Worm (Caenorhabditis elegans) whole organism, early embryonic: ENCODE measurements around the gene F53F8.7.
A peak's percentile ranks its signal among the peaks of the same experiment; 100 is the strongest.

ENCODE experiments used
- B0310.2 ChIP-seq: sonication (generic microtip); optimal IDR thresholded peaks from 2 replicates; lab custom pipeline; 2016; ENCODE audit warnings: mild to moderate bottlenecking, missing genetic modification characterization, missing compliant biosample characterization
- F13C5.2 ChIP-seq: sonication (generic microtip); optimal IDR thresholded peaks from 2 replicates; lab custom pipeline; 2017; ENCODE audit warnings: mild to moderate bottlenecking, missing genetic modification characterization, inconsistent platforms, missing compliant biosample characterization
- aly-1 ChIP-seq: sonication (generic microtip); optimal IDR thresholded peaks from 2 replicates; lab custom pipeline; 2016; ENCODE audit warnings: missing genetic modification characterization, missing compliant biosample characterization
- ama-1 ChIP-seq: fragments of 150-350 bp; optimal IDR thresholded peaks from 2 replicates; lab custom pipeline; 2014
- ceh-13 ChIP-seq: fragments of 200-800 bp; sonication (Bioruptor generic); optimal IDR thresholded peaks from 2 replicates; lab custom pipeline; 2018; ENCODE audit warnings: mild to moderate bottlenecking, missing genetic modification characterization, missing compliant biosample characterization
- ceh-36 ChIP-seq: sonication (generic microtip); optimal IDR thresholded peaks from 2 replicates; lab custom pipeline; 2016; ENCODE audit warnings: missing genetic modification characterization, inconsistent platforms, missing compliant biosample characterization
- ets-7 ChIP-seq: sonication (generic microtip); optimal IDR thresholded peaks from 2 replicates; lab custom pipeline; 2016; ENCODE audit warnings: missing genotype, missing genetic modification characterization, missing compliant biosample characterization
- flt-1 ChIP-seq: fragments of 200-800 bp; sonication (Bioruptor generic); IDR thresholded peaks from 2 replicates; pipeline ENCODE4 v1.3.6; 2022; ENCODE audit warnings: missing genetic modification characterization, missing compliant biosample characterization
- hmbx-1 ChIP-seq: sonication (generic microtip); optimal IDR thresholded peaks from 2 replicates; lab custom pipeline; 2016; ENCODE audit warnings: mild to moderate bottlenecking, missing genetic modification characterization, missing compliant biosample characterization
- hmg-4 ChIP-seq: fragments of 200-800 bp; sonication (Bioruptor generic); optimal IDR thresholded peaks from 2 replicates; lab custom pipeline; 2018; ENCODE audit warnings: mild to moderate bottlenecking, missing genetic modification characterization, missing compliant biosample characterization
- hnd-1 ChIP-seq: sonication (generic microtip); optimal IDR thresholded peaks from 2 replicates; lab custom pipeline; 2016; ENCODE audit warnings: missing genetic modification characterization, missing compliant biosample characterization
- pes-1 ChIP-seq: fragments of 200-800 bp; sonication (Bioruptor generic); IDR thresholded peaks from 2 replicates; pipeline ENCODE4 v1.3.6; 2022; ENCODE audit warnings: missing genetic modification reagents, missing genetic modification characterization, missing compliant biosample characterization
- scrt-1 ChIP-seq: fragments of 200-800 bp; sonication (Bioruptor generic); IDR thresholded peaks from 2 replicates; pipeline ENCODE4 v1.3.6; 2022; ENCODE audit warnings: missing genetic modification characterization, missing compliant biosample characterization
- sea-1 ChIP-seq: fragments of 200-800 bp; sonication (Bioruptor generic); conservative IDR thresholded peaks from 2 replicates; pipeline ENCODE4 v1.3.6; 2022; ENCODE audit warnings: missing genetic modification characterization, missing compliant biosample characterization
- tbx-11 ChIP-seq: fragments of 200-800 bp; sonication (Bioruptor generic); IDR thresholded peaks from 2 replicates; pipeline ENCODE4 v1.3.6; 2022; ENCODE audit warnings: missing genetic modification characterization, missing compliant biosample characterization
- tbx-37 ChIP-seq: fragments of 200-800 bp; sonication (Bioruptor generic); conservative IDR thresholded peaks from 2 replicates; pipeline ENCODE4 v1.3.6; 2022; ENCODE audit warnings: missing genetic modification reagents, missing genetic modification characterization, missing compliant biosample characterization
- tra-4 ChIP-seq: sonication (generic microtip); optimal IDR thresholded peaks from 2 replicates; lab custom pipeline; 2017; ENCODE audit warnings: missing genetic modification characterization, missing compliant biosample characterization

Gene F53F8.7

ce11 chrV:20698266-20698665, at the start of gene F53F8.7:
TSS of gene F53F8.7 (minus strand) at chrV:20698366.
- TF ChIP-seq flt-1 (GFP tag; lab: Robert Waterston, UW) (no peak), aly-1 (tag; lab: Kevin White, UChicago) (no peak), hnd-1 (tag; lab: Kevin White, UChicago) (no peak), ceh-36 (tag; lab: Kevin White, UChicago) (no peak), sea-1 (GFP tag; lab: Robert Waterston, UW) (no peak), hmg-4 (GFP tag; lab: Kevin White, UChicago) (no peak)

DNA sequence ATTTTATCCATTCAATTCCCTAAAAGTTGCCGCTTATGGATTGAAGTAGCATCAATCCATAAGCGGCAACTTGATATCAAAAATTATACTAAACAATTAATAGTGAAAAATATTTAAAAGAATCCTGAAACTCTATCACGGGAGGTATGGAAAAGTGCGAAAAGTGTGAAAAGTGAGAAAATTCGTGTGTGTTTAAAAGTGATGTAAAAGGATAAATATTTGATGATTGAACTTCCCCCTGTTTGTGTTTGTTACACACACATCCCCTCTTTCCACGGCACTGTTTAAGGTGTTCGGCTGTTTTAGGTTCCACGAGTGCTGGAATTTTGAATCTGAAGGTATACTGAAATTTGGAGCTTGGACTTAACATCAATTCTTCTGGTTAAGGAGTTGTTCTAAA, 49.8 kb upstream of the F53F8.7 start:
- 0 out of 2 replicates have a peak, but pooled peaks have one; percentile 17 for TF ChIP-seq tbx-11 (GFP tag; lab: Robert Waterston, UW)
- TF ChIP-seq ceh-13 (GFP tag; lab: Kevin White, UChicago), result no peak
- no peak for TF ChIP-seq aly-1 (tag; lab: Kevin White, UChicago)
- TF ChIP-seq hnd-1 (tag; lab: Kevin White, UChicago), result no peak
- TF ChIP-seq B0310.2 (tag; lab: Kevin White, UChicago), result no peak

DNA sequence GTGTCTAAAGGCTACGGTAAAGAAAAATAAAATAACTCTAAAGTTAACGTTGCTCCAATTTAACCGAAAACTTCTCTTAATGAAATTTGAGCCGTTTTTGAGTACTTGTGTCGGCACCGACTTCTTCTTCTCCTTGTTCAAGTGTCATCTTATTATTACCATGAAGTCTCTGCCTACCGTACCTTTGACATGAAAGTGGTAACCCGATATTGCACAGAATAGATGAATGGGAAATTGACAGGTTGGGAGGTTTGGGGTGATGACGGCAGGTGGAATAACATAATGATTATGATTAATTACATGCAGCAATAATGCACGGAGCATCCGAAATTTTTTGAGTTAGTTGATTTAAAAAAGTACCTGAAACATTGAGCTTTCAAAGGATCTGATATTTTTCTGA, 48.6 kb upstream of the F53F8.7 start:
- no peak for TF ChIP-seq flt-1 (GFP tag; lab: Robert Waterston, UW)
- no peak for TF ChIP-seq pes-1 (GFP tag; lab: Robert Waterston, UW)
- TF ChIP-seq sea-1 (GFP tag; lab: Robert Waterston, UW), result no peak
- TF ChIP-seq ets-7, result no peak
- TF ChIP-seq hmg-4 (GFP tag; lab: Kevin White, UChicago), result no peak
- TF ChIP-seq B0310.2 (tag; lab: Kevin White, UChicago), result no peak
- TF ChIP-seq aly-1 (tag; lab: Kevin White, UChicago), result no peak
- no peak for TF ChIP-seq ceh-36 (tag; lab: Kevin White, UChicago)
- no peak for TF ChIP-seq F13C5.2 (tag; lab: Kevin White, UChicago)
- no peak for TF ChIP-seq ama-1 (lab: Kevin White, UChicago)

ce11 chrV:20745278-20745677, 47.1 kb upstream of the F53F8.7 start:
- TF ChIP-seq flt-1 (GFP tag; lab: Robert Waterston, UW) (no peak), F13C5.2 (tag; lab: Kevin White, UChicago) (no peak), ceh-36 (tag; lab: Kevin White, UChicago) (no peak), sea-1 (GFP tag; lab: Robert Waterston, UW) (no peak), aly-1 (tag; lab: Kevin White, UChicago) (no peak), hmg-4 (GFP tag; lab: Kevin White, UChicago) (no peak), pes-1 (GFP tag; lab: Robert Waterston, UW) (no peak), tbx-37 (GFP tag; lab: Robert Waterston, UW) (no peak), ama-1 (lab: Kevin White, UChicago) (no peak), ceh-13 (GFP tag; lab: Kevin White, UChicago) (no peak), ets-7 (no peak), B0310.2 (tag; lab: Kevin White, UChicago) (no peak)

ce11 chrV:20744290-20744837, 46.2 kb upstream of the F53F8.7 start, which contains the start of gene dnj-25:
TSS of gene dnj-25 (minus strand) at chrV:20744346.
- TF ChIP-seq B0310.2 (tag; lab: Kevin White, UChicago) (no peak), hmg-4 (GFP tag; lab: Kevin White, UChicago) (no peak), F13C5.2 (tag; lab: Kevin White, UChicago) (peak; percentile 27), ceh-36 (tag; lab: Kevin White, UChicago) (no peak)

DNA sequence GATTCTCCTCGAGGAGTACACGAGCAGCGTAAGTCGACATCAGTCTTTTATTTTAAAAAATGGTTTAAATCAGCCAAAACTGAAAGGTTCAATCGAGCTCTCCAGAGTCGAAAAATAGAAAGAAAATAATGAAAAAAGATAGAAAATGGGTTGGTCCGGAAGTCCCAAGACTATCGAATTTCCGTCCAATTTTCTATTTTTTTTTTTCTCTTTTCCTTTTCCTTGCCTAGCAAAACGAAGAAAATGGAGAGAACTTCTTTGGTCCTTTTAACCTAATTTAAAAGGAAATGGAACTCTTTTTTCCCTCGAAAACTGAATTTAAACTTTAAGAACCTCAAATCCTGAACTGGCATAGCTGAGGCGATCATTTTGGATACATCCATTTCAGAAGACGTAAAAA, 41.2 kb upstream of the F53F8.7 start:
- TF ChIP-seq hnd-1 (tag; lab: Kevin White, UChicago), result no peak
- no peak for TF ChIP-seq ceh-36 (tag; lab: Kevin White, UChicago)
- TF ChIP-seq pes-1 (GFP tag; lab: Robert Waterston, UW), result no peak
- no peak for TF ChIP-seq hmbx-1

ce11 chrV:20734658-20735057, 36.5 kb upstream of the F53F8.7 start, which contains the start of gene srxa-6:
TSS of gene srxa-6 (plus strand) at chrV:20734958.
- TF ChIP-seq tbx-11 (GFP tag; lab: Robert Waterston, UW) (no peak), B0310.2 (tag; lab: Kevin White, UChicago) (no peak), ama-1 (lab: Kevin White, UChicago) (no peak), ets-7 (no peak), sea-1 (GFP tag; lab: Robert Waterston, UW) (no peak), tbx-37 (GFP tag; lab: Robert Waterston, UW) (no peak), hnd-1 (tag; lab: Kevin White, UChicago) (no peak), hmg-4 (GFP tag; lab: Kevin White, UChicago) (no peak), tra-4 (tag; lab: Kevin White, UChicago) (no peak), ceh-13 (GFP tag; lab: Kevin White, UChicago) (no peak), aly-1 (tag; lab: Kevin White, UChicago) (no peak), hmbx-1 (no peak), flt-1 (GFP tag; lab: Robert Waterston, UW) (no peak), scrt-1 (GFP tag; lab: Robert Waterston, UW) (no peak), pes-1 (GFP tag; lab: Robert Waterston, UW) (no peak), F13C5.2 (tag; lab: Kevin White, UChicago) (no peak), ceh-36 (tag; lab: Kevin White, UChicago) (no peak)

DNA sequence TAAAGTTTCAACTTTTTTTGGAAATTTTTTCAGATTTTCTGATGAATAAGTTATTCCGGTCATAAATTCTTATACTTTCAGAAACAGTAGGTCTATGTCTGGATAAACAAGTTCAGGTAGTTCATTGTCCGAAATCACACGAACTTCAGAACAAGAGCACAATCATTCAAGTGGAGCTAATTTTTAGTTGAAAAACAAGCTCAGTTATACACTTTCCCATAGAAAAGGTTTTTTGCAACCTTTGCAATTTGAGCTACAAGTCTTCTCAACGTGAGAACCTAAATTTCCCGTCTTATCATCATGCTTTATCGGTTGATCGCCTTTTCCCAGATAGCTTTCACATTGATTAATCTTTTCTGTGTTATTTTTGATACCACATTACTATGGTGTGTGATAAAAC, 33.6 kb upstream of the F53F8.7 start, which contains the start of gene srxa-1:
Gene srxa-1 (plus strand): TSS at position 301 of the 400 bp plus-strand sequence.
- no peak for TF ChIP-seq tbx-37 (GFP tag; lab: Robert Waterston, UW)
- TF ChIP-seq scrt-1 (GFP tag; lab: Robert Waterston, UW), result no peak
- TF ChIP-seq aly-1 (tag; lab: Kevin White, UChicago), result no peak
- TF ChIP-seq B0310.2 (tag; lab: Kevin White, UChicago), result no peak
- TF ChIP-seq ama-1 (lab: Kevin White, UChicago), result no peak
- no peak for TF ChIP-seq hmg-4 (GFP tag; lab: Kevin White, UChicago)
- no peak for TF ChIP-seq sea-1 (GFP tag; lab: Robert Waterston, UW)
- TF ChIP-seq ets-7, result no peak
- TF ChIP-seq F13C5.2 (tag; lab: Kevin White, UChicago), result no peak
- TF ChIP-seq tra-4 (tag; lab: Kevin White, UChicago), result no peak
- TF ChIP-seq flt-1 (GFP tag; lab: Robert Waterston, UW), result no peak
- no peak for TF ChIP-seq ceh-36 (tag; lab: Kevin White, UChicago)
- TF ChIP-seq hmbx-1, result no peak
- TF ChIP-seq hnd-1 (tag; lab: Kevin White, UChicago), result no peak
- TF ChIP-seq ceh-13 (GFP tag; lab: Kevin White, UChicago), result no peak
- TF ChIP-seq pes-1 (GFP tag; lab: Robert Waterston, UW), result no peak
- no peak for TF ChIP-seq tbx-11 (GFP tag; lab: Robert Waterston, UW)
